Worm (Caenorhabditis elegans) whole organism, midembryonic: ENCODE data around the gene B0035.18.

ENCODE experiments used
- cog-1 ChIP-seq: sonication (generic microtip); optimal IDR thresholded peaks from 2 replicates; lab custom pipeline; 2016; ENCODE audit warnings: missing genetic modification characterization, missing compliant biosample characterization
- flt-1 ChIP-seq: fragments of 200-800 bp; sonication (Bioruptor generic); IDR thresholded peaks from 2 replicates; pipeline ENCODE4 v1.3.6; 2022; ENCODE audit warnings: missing genetic modification characterization, missing compliant biosample characterization
- med-1 ChIP-seq: sonication (generic microtip); optimal IDR thresholded peaks from 2 replicates; lab custom pipeline; 2017; ENCODE audit warnings: missing genetic modification characterization, mild to moderate bottlenecking, missing compliant biosample characterization, antibody characterized with exemption, missing genetic modification reagents; ENCODE audit not compliant: insufficient read depth
- tab-1 ChIP-seq: fragments of 200-800 bp; sonication (Bioruptor generic); IDR thresholded peaks from 2 replicates; pipeline ENCODE4 v1.3.6; 2022; ENCODE audit warnings: missing genetic modification characterization, missing compliant biosample characterization

DNA sequence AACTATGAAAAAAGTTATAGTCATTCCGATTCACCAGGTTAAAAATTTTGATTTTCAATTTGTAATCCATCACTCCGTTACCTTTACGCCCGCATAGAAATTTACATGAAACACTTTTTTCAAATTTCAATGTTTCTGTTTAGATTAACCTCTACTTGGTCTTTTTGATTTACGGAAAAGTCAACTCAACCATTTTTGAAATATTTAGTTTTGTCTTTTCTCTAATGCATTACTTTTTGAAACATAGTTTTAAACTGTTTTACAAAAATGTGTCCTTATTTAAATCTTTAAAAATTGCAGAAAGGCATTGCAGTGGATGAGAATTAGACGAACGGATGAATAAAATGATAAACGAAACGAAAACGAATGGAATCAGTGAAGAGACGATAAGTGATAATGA lies 47.0 kb upstream of the B0035.18 start, which contains the start of gene gtl-2:
- TF ChIP-seq flt-1 (no peak), cog-1 (no peak), med-1 (GFP tag; lab: Kevin White, UChicago) (no peak), tab-1 (GFP tag; lab: Robert Waterston, UW) (no peak)
